Worm (Caenorhabditis elegans): ENCODE results near the gene rbr-2.

DNA sequence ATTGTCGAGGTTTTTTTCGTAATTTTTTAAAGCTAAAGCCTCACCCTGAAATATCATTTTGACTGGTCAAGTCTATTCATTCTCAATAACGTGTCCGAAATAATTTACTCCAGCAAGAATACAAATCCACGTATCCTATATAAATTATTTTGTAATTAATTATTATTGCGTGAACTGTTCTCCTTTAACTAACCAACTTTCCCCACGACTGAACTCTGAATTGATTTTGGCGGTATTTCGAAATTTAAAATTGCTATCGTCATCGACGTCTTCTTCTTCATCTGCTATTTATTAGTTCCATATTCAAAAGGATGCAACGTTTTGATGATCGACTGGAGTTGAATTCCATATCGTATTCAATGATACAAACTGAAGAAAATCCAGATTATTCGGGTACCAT, 46.5 kb downstream of the rbr-2 start, which contains the start of the genes aqp-3 and Y69E1A.8:
- TF ChIP-seq nhr-179 (tag; optimal IDR thresholded peaks at IDR 0.05), result no peak
- TF ChIP-seq sptf-2 (GFP tag; optimal IDR thresholded peaks at IDR 0.05), result no peak
- no peak for TF ChIP-seq mes-4 (tag; optimal IDR thresholded peaks at IDR 0.05)
- TF ChIP-seq pha-4 (tag; optimal IDR thresholded peaks at IDR 0.05), result no peak
- no peak for TF ChIP-seq F10E7.11 (tag; optimal IDR thresholded peaks at IDR 0.05)
